Fruit fly (Drosophila melanogaster) whole organism, pupa: ENCODE measurements around the gene CG34282.

Experiments
- CG12605 ChIP-seq: fragments of 200-800 bp; sonication (Bioruptor generic); IDR thresholded peaks from 2 replicates; pipeline ENCODE4 v1.3.6; 2022; ENCODE audit warnings: missing biosample characterization, missing genetic modification characterization
- CG14655 ChIP-seq: fragments of 200-800 bp; sonication (Bioruptor generic); optimal IDR thresholded peaks from 3 replicates; lab custom pipeline; 2017; ENCODE audit warnings: mild to moderate bottlenecking, missing biosample characterization, missing genetic modification reagents, missing genetic modification characterization
- CG34367 ChIP-seq: fragments of 200-800 bp; sonication (Bioruptor generic); optimal IDR thresholded peaks from 2 replicates; lab custom pipeline; 2018; ENCODE audit warnings: missing biosample characterization, mild to moderate bottlenecking, missing genetic modification characterization
- CG9948 ChIP-seq: fragments of 200-800 bp; sonication (Bioruptor generic); optimal IDR thresholded peaks from 2 replicates; lab custom pipeline; 2018; ENCODE audit warnings: missing biosample characterization, mild to moderate bottlenecking, missing genetic modification characterization, moderate library complexity
- EcR ChIP-seq: fragments of 200-800 bp; sonication (Bioruptor generic); optimal IDR thresholded peaks from 3 replicates; lab custom pipeline; 2019; ENCODE audit warnings: missing biosample characterization, missing genetic modification characterization, mild to moderate bottlenecking, moderate library complexity, missing genetic modification reagents
- Pif1A ChIP-seq: fragments of 200-800 bp; sonication (Bioruptor generic); optimal IDR thresholded peaks from 3 replicates; lab custom pipeline; 2016; ENCODE audit warnings: missing biosample characterization, missing genetic modification characterization
- Snoo ChIP-seq: fragments of 200-800 bp; sonication (Bioruptor generic); optimal IDR thresholded peaks from 3 replicates; lab custom pipeline; 2017; ENCODE audit warnings: missing biosample characterization, mild to moderate bottlenecking, missing genetic modification characterization, inconsistent platforms
- gl ChIP-seq: fragments of 200-800 bp; sonication (Bioruptor generic); optimal IDR thresholded peaks from 2 replicates; lab custom pipeline; 2018; ENCODE audit warnings: missing biosample characterization, mild to moderate bottlenecking, missing genetic modification characterization

DNA sequence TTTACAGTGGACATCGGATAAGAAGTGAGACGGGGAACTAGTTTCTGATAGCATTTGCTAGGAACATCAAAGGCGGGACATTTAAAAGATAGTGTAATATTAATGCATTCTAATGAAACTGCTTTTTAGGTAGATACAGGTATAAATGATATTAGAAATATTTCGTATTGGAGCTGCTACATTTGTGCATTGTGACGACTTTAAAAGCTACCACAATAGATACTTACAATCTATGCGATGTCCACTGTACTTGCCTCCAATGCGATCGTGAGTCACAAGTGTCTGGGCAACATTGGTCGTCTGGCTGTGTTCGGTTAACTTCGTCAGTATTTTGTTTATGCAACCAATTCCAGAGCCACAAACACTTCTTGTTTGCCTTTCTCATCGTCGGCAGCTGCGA lies 25.2 kb upstream of the CG34282 start:
- peak; percentile 37 for TF ChIP-seq Snoo (tag; lab: Kevin White, UChicago)
- TF ChIP-seq gl = peak; percentile 24
- TF ChIP-seq CG34367 (tag; lab: Kevin White, UChicago) = peak; percentile 63
- TF ChIP-seq Pif1A (GFP tag; lab: Kevin White, UChicago) = peak; percentile 71
- TF ChIP-seq CG12605 (GFP tag; lab: Robert Waterston, UW) = no peak; the same call in none of the 2 replicates
- TF ChIP-seq CG14655 (GFP tag; lab: Kevin White, UChicago) = no peak
- no peak for TF ChIP-seq EcR (GFP tag; lab: Kevin White, UChicago)
- TF ChIP-seq CG9948 (tag; lab: Kevin White, UChicago) = peak; percentile 66
